Worm (Caenorhabditis elegans) whole organism, L4 larva: ENCODE measurements around the gene str-249.
A peak's percentile ranks its signal among the peaks of the same experiment; 100 is the strongest.

Experiments used
- D1046.2 ChIP-seq: fragments of 200-800 bp; sonication (Bioruptor generic); IDR thresholded peaks from 2 replicates; pipeline ENCODE4 v1.3.6; 2022; ENCODE audit warnings: missing genetic modification characterization, missing compliant biosample characterization
- F10B5.3 ChIP-seq: sonication (generic microtip); optimal IDR thresholded peaks from 2 replicates; lab custom pipeline; 2016; ENCODE audit warnings: mild to moderate bottlenecking, missing genetic modification characterization, missing compliant biosample characterization
- F26F4.8 ChIP-seq: fragments of 200-800 bp; sonication (Bioruptor generic); conservative IDR thresholded peaks from 2 replicates; pipeline ENCODE4 v1.3.6; 2022; ENCODE audit warnings: missing genetic modification characterization, missing compliant biosample characterization
- R02D3.7 ChIP-seq: fragments of 150-350 bp; sonication (generic microtip); optimal IDR thresholded peaks from 3 replicates; lab custom pipeline; 2014; ENCODE audit warnings: missing biosample characterization, missing genetic modification characterization
- T20F7.1 ChIP-seq: fragments of 200-800 bp; sonication (Bioruptor generic); optimal IDR thresholded peaks from 2 replicates; lab custom pipeline; 2018; ENCODE audit warnings: mild to moderate bottlenecking, missing genetic modification characterization, missing compliant biosample characterization
- Y5F2A.4 ChIP-seq: fragments of 200-800 bp; sonication (Bioruptor generic); optimal IDR thresholded peaks from 2 replicates; lab custom pipeline; 2018; ENCODE audit warnings: mild to moderate bottlenecking, missing genetic modification characterization, missing compliant biosample characterization
- Y75B8A.6 ChIP-seq: fragments of 200-800 bp; sonication (Bioruptor generic); IDR thresholded peaks from 2 replicates; pipeline ENCODE4 v1.3.6; 2022; ENCODE audit warnings: missing genetic modification reagents, missing genetic modification characterization, missing compliant biosample characterization
- ZK337.2 ChIP-seq: fragments of 200-800 bp; sonication (Bioruptor generic); IDR thresholded peaks from 2 replicates; pipeline ENCODE4 v1.3.6; 2022; ENCODE audit warnings: missing genetic modification reagents, missing genetic modification characterization, missing compliant biosample characterization
- ZK546.5 ChIP-seq, 2 experiments: sonication (generic microtip); optimal IDR thresholded peaks; 2 replicates each; lab custom pipeline; 2017; ENCODE audit warnings: missing biosample characterization in 2 of 2, missing genetic modification characterization in 2 of 2
- aha-1 ChIP-seq: fragments of 150-350 bp; peaks from one replicate; lab custom pipeline; 2014; ENCODE audit warnings: missing biosample characterization, missing genetic modification characterization
- aly-2 ChIP-seq: sonication (generic microtip); optimal IDR thresholded peaks from 2 replicates; lab custom pipeline; 2018; ENCODE audit warnings: missing biosample characterization, missing genetic modification characterization
- attf-4 ChIP-seq: sonication (generic microtip); optimal IDR thresholded peaks from 3 replicates; lab custom pipeline; 2017; ENCODE audit warnings: missing biosample characterization, missing genetic modification characterization
- daf-12 ChIP-seq: fragments of 150-350 bp; optimal IDR thresholded peaks from 2 replicates; lab custom pipeline; 2014; ENCODE audit warnings: missing biosample characterization, missing genetic modification reagents, missing genetic modification characterization
- daf-16 ChIP-seq, 3 experiments: sonication (generic microtip); optimal IDR thresholded peaks; 2 replicates each; lab custom pipeline; 2016 to 2017; ENCODE audit warnings: missing genetic modification characterization in 3 of 3, missing genetic modification reagents in 3 of 3, mild to moderate bottlenecking in 2 of 3, missing compliant biosample characterization in 2 of 3, missing biosample characterization in 1 of 3, moderate library complexity in 1 of 3
- dmd-6 ChIP-seq: fragments of 200-800 bp; sonication (Bioruptor generic); IDR thresholded peaks from 2 replicates; pipeline ENCODE4 v1.3.6; 2022; ENCODE audit warnings: missing genetic modification reagents, missing genetic modification characterization, missing compliant biosample characterization
- dve-1 ChIP-seq: sonication (generic microtip); optimal IDR thresholded peaks from 2 replicates; lab custom pipeline; 2017; ENCODE audit warnings: antibody characterized with exemption, mild to moderate bottlenecking, missing genetic modification characterization, missing compliant biosample characterization; ENCODE audit not compliant: insufficient read depth
- egl-27 ChIP-seq: sonication (generic microtip); optimal IDR thresholded peaks from 3 replicates; lab custom pipeline; 2017; ENCODE audit warnings: missing biosample characterization, missing genetic modification reagents, missing genetic modification characterization
- fkh-10 ChIP-seq: fragments of 150-350 bp; optimal IDR thresholded peaks from 2 replicates; lab custom pipeline; 2014; ENCODE audit warnings: missing biosample characterization, missing genetic modification reagents, missing genetic modification characterization
- gei-8 ChIP-seq: fragments of 200-800 bp; sonication (Bioruptor generic); optimal IDR thresholded peaks from 2 replicates; lab custom pipeline; 2018; ENCODE audit warnings: mild to moderate bottlenecking, missing genetic modification characterization, missing compliant biosample characterization
- hif-1 ChIP-seq, 2 experiments: sonication (generic microtip); optimal IDR thresholded peaks; 2 replicates each; lab custom pipeline; 2016 to 2017; ENCODE audit warnings: missing compliant biosample characterization in 2 of 2, missing genetic modification characterization in 2 of 2, missing genetic modification reagents in 2 of 2, missing genotype in 2 of 2, mild to moderate bottlenecking in 1 of 2
- hlh-11 ChIP-seq: fragments of 200-800 bp; sonication (Bioruptor generic); optimal IDR thresholded peaks from 2 replicates; lab custom pipeline; 2018; ENCODE audit warnings: mild to moderate bottlenecking, missing genetic modification characterization, missing compliant biosample characterization
- hlh-30 ChIP-seq: sonication (generic microtip); optimal IDR thresholded peaks from 2 replicates; lab custom pipeline; 2017; ENCODE audit warnings: antibody characterized with exemption, mild to moderate bottlenecking, missing genetic modification characterization, missing compliant biosample characterization; ENCODE audit not compliant: insufficient read depth
- lim-7 ChIP-seq: fragments of 200-800 bp; sonication (Bioruptor generic); IDR thresholded peaks from 2 replicates; pipeline ENCODE4 v1.3.6; 2022; ENCODE audit warnings: missing genetic modification characterization, missing compliant biosample characterization
- lin-1 ChIP-seq: fragments of 200-800 bp; sonication (Bioruptor generic); IDR thresholded peaks from 2 replicates; pipeline ENCODE4 v1.3.6; 2022; ENCODE audit warnings: missing genetic modification reagents, missing genetic modification characterization, missing compliant biosample characterization
- lin-13 ChIP-seq: fragments of 150-350 bp; optimal IDR thresholded peaks from 2 replicates; lab custom pipeline; 2014; ENCODE audit warnings: missing biosample characterization, missing genetic modification reagents, missing genetic modification characterization
- lin-15B ChIP-seq: fragments of 150-350 bp; sonication (generic microtip); optimal IDR thresholded peaks from 3 replicates; lab custom pipeline; 2014; ENCODE audit warnings: missing biosample characterization, missing genetic modification characterization
- lin-38 ChIP-seq: fragments of 200-800 bp; sonication (Bioruptor generic); IDR thresholded peaks from 2 replicates; pipeline ENCODE4 v1.3.6; 2022; ENCODE audit warnings: missing genetic modification reagents, missing genetic modification characterization, missing compliant biosample characterization
- mdl-1 ChIP-seq, 2 experiments: fragments of 150-350 bp in 1 of 2; sonication (generic microtip) in 1 of 2; optimal IDR thresholded peaks; 2 replicates each; lab custom pipeline; 2014 to 2017; ENCODE audit warnings: missing biosample characterization in 2 of 2, missing genetic modification characterization in 2 of 2
- mdt-29 ChIP-seq: fragments of 200-800 bp; sonication (Bioruptor generic); IDR thresholded peaks from 2 replicates; pipeline ENCODE4 v1.3.6; 2022; ENCODE audit warnings: missing genetic modification reagents, missing genetic modification characterization, missing compliant biosample characterization
- mep-1 ChIP-seq: fragments of 150-350 bp; sonication (generic microtip); optimal IDR thresholded peaks from 3 replicates; lab custom pipeline; 2014; ENCODE audit warnings: missing biosample characterization, missing genetic modification characterization
- mes-2 ChIP-seq: sonication (generic microtip); optimal IDR thresholded peaks from 2 replicates; lab custom pipeline; 2016; ENCODE audit warnings: missing genotype, mild to moderate bottlenecking, missing genetic modification characterization, missing compliant biosample characterization; ENCODE audit not compliant: poor library complexity, severe bottlenecking
- nhr-10 ChIP-seq: fragments of 150-350 bp; optimal IDR thresholded peaks from 2 replicates; lab custom pipeline; 2014; ENCODE audit warnings: missing biosample characterization, missing genetic modification characterization
- nhr-11 ChIP-seq: fragments of 150-350 bp; optimal IDR thresholded peaks from 2 replicates; lab custom pipeline; 2014; ENCODE audit warnings: missing biosample characterization, missing genetic modification characterization
- nhr-25 ChIP-seq: sonication (generic microtip); optimal IDR thresholded peaks from 2 replicates; lab custom pipeline; 2017; ENCODE audit warnings: missing genetic modification characterization, mild to moderate bottlenecking, missing compliant biosample characterization, antibody characterized with exemption, moderate library complexity, borderline replicate concordance; ENCODE audit not compliant: insufficient read depth
- nhr-28 ChIP-seq: fragments of 150-350 bp; optimal IDR thresholded peaks from 2 replicates; lab custom pipeline; 2014; ENCODE audit warnings: missing biosample characterization, missing genetic modification characterization
- nhr-48 ChIP-seq: sonication (generic microtip); optimal IDR thresholded peaks from 2 replicates; lab custom pipeline; 2016; ENCODE audit warnings: mild to moderate bottlenecking, missing genetic modification characterization, missing compliant biosample characterization
- nhr-6 ChIP-seq: fragments of 150-350 bp; optimal IDR thresholded peaks from 2 replicates; lab custom pipeline; 2014; ENCODE audit warnings: missing biosample characterization, missing genetic modification characterization
- nhr-76 ChIP-seq: fragments of 150-350 bp; optimal IDR thresholded peaks from 2 replicates; lab custom pipeline; 2014; ENCODE audit warnings: missing biosample characterization, missing genetic modification characterization
- pqm-1 ChIP-seq: sonication (generic microtip); optimal IDR thresholded peaks from 2 replicates; lab custom pipeline; 2017; ENCODE audit warnings: missing biosample characterization, missing genetic modification characterization
- sdz-12 ChIP-seq: fragments of 200-800 bp; sonication (Bioruptor generic); optimal IDR thresholded peaks from 2 replicates; lab custom pipeline; 2018; ENCODE audit warnings: mild to moderate bottlenecking, missing genetic modification characterization, missing compliant biosample characterization
- set-16 ChIP-seq: fragments of 200-800 bp; sonication (Bioruptor generic); IDR thresholded peaks from 2 replicates; pipeline ENCODE4 v1.3.6; 2022; ENCODE audit warnings: missing genetic modification reagents, missing genetic modification characterization, missing compliant biosample characterization
- tag-97 ChIP-seq: fragments of 200-800 bp; sonication (Bioruptor generic); IDR thresholded peaks from 2 replicates; pipeline ENCODE4 v1.3.6; 2022; ENCODE audit warnings: missing genetic modification characterization, missing compliant biosample characterization
- unc-62 ChIP-seq, 3 experiments: fragments of 150-350 bp in 1 of 3; sonication (generic microtip); optimal IDR thresholded peaks in 2 of 3; peaks in 1 of 3; 1 replicate in 1 of 3; 2 replicates in 2 of 3; lab custom pipeline; 2014 to 2017; ENCODE audit warnings: missing biosample characterization in 3 of 3, missing genetic modification characterization in 3 of 3, missing genetic modification reagents in 3 of 3, missing genotype in 1 of 3
- zag-1 ChIP-seq: fragments of 150-350 bp; optimal IDR thresholded peaks from 2 replicates; lab custom pipeline; 2014; ENCODE audit warnings: missing biosample characterization, missing genetic modification characterization
- zip-2 ChIP-seq: fragments of 150-350 bp; optimal IDR thresholded peaks from 2 replicates; lab custom pipeline; 2014; ENCODE audit warnings: missing biosample characterization, missing genetic modification characterization
- ztf-11 ChIP-seq: fragments of 150-350 bp; optimal IDR thresholded peaks from 2 replicates; lab custom pipeline; 2014; ENCODE audit warnings: missing biosample characterization, missing genetic modification characterization

str-249 gene

DNA sequence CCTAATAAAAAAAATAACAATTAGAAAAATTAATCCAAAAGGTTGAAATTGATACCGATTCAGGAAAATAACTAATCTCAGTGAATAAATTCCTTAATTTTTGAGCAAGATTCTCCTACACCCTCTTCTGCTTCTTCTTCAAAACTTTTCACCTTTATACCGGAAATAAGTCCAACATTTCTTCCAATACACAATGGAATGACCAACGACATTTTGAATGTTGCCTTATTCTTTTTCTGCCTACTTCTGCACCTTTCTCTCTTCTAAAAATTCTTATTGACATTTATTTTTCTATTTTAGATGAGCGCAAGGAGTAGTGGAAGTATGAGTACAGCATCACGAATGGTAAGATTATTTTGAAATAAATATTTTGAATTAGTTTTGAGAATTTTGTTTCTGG lies 10.2 kb upstream of the str-249 start, which contains the start of gene unc-8 (continued):
- TF ChIP-seq ztf-11 (tag; lab: Kevin White, UChicago), result no peak
- TF ChIP-seq, all 104 proteins: peak for 0

DNA sequence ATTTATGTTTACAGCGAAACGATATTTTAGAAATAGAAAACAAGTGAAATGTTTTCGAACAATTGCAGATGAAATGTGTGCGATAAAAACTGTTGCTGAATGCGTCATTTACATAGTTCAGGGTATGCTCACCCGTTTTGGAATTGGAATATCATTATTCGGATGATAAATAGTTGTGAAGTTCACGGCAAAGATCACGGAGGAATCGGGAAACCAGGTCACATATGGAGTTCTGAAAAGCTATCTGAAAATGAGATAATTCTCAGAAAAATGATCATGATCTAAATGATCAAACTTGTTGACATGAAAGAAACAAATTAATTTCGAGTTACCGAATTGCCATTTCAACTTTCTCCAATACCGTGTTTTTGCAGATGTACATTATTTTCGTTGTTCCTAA lies 9.1 kb upstream of the str-249 start, which contains the start of gene best-16:
best-16 (minus strand) TSS at position 101 of the 400 bp plus-strand sequence.
- no peak for TF ChIP-seq tag-97 (GFP tag; lab: Robert Waterston, UW)
- no peak for TF ChIP-seq Y75B8A.6
- no peak for TF ChIP-seq hif-1 (tag; optimal IDR thresholded peaks at IDR 0.05; lab: Kevin White, UChicago)
- no peak for TF ChIP-seq fkh-10 (GFP tag; lab: Kevin White, UChicago)
- no peak for TF ChIP-seq set-16
- no peak for TF ChIP-seq attf-4 (tag; lab: Kevin White, UChicago)
- TF ChIP-seq R02D3.7, result no peak
- no peak for TF ChIP-seq lin-38
- TF ChIP-seq sdz-12 (GFP tag; lab: Kevin White, UChicago), result no peak
- TF ChIP-seq nhr-11 (tag; lab: Kevin White, UChicago), result no peak
- no peak for TF ChIP-seq F26F4.8
- TF ChIP-seq nhr-48 (tag; lab: Kevin White, UChicago), result no peak
- TF ChIP-seq zag-1 (tag; lab: Kevin White, UChicago), result no peak
- no peak for TF ChIP-seq nhr-6 (tag; lab: Kevin White, UChicago)
- no peak for TF ChIP-seq nhr-28
- no peak for TF ChIP-seq D1046.2 (GFP tag; lab: Robert Waterston, UW)
- no peak for TF ChIP-seq mep-1 (tag; lab: Kevin White, UChicago)

DNA sequence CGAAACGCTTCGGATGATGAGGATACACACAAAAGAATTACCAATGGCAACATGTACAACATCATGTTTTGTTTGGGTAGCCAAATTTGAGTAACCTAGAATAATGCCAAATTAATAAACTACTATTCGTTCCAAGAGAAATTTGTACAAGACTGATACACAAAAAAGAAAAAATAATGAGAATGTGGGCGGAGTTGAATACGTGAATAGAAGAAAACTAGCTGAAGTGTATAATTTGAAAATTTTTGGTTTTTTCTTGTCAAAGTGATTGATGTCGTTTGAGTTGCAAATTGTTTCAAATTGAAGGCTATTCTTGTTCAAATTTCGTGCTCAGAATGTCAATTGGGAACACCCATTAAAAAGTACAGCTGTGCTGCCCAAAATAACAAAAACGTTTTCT lies 5.1 kb upstream of the str-249 start, which contains the start of gene R13A1.5:
R13A1.5 (minus strand) TSS at position 101 of the 400 bp plus-strand sequence.
- TF ChIP-seq zip-2 (no peak), ZK546.5 (tag; optimal IDR thresholded peaks at IDR 0.05; lab: Kevin White, UChicago) (no peak), nhr-76 (tag; lab: Kevin White, UChicago) (no peak), F10B5.3 (tag; lab: Kevin White, UChicago) (no peak), F26F4.8 (no peak), lin-13 (GFP tag; lab: Kevin White, UChicago) (no peak), egl-27 (tag; lab: Kevin White, UChicago) (no peak), mdt-29 (GFP tag; lab: Robert Waterston, UW) (no peak), gei-8 (GFP tag; lab: Kevin White, UChicago) (no peak), nhr-25 (no peak), Y5F2A.4 (GFP tag; lab: Kevin White, UChicago) (no peak), lin-15B (tag; lab: Kevin White, UChicago) (no peak), lin-1 (GFP tag; lab: Robert Waterston, UW) (no peak)

DNA sequence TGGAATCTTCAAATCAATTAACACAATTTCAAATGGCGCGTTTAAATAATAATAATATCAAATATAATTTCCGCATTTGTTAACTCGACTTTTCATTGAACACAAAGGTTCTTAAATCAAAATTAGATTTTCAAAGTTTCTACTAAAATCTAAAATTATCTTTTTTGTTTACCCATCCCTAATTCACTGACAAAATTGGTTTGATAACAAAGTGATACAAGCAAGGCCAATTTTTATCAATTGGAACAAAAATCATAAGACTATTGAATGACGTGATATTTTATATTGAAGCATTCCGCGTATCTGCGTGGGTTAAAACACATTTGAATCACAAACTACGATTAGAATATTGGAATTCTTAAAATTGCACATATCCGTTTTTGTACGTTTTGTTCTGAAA lies 3.8 kb upstream of the str-249 start:
- peak; percentile 81 for TF ChIP-seq hlh-11 (tag; lab: Kevin White, UChicago)
- no peak for TF ChIP-seq ZK546.5 (tag; optimal IDR thresholded peaks at IDR 0.05; lab: Kevin White, UChicago)
- peak; percentile 89 for TF ChIP-seq dve-1
- TF ChIP-seq ZK337.2, result no peak
- no peak for TF ChIP-seq lim-7 (GFP tag; lab: Robert Waterston, UW)
- TF ChIP-seq daf-16 (GFP tag; optimal IDR thresholded peaks at IDR 0.05; lab: Kevin White, UChicago), result peak in 1 of 2 experiments; percentile 36
- TF ChIP-seq daf-16 (tag; optimal IDR thresholded peaks at IDR 0.05; lab: Kevin White, UChicago), result peak; percentile 91
- TF ChIP-seq T20F7.1 (GFP tag; lab: Kevin White, UChicago), result peak; percentile 63
- TF ChIP-seq nhr-48 (tag; lab: Kevin White, UChicago), result peak; percentile 72
- TF ChIP-seq mes-2 (tag; lab: Kevin White, UChicago), result no peak
- TF ChIP-seq aly-2, result no peak
- peak; percentile 80 for TF ChIP-seq aha-1 (tag; lab: Kevin White, UChicago)
- no peak for TF ChIP-seq daf-12 (tag; lab: Kevin White, UChicago)
- TF ChIP-seq nhr-28, result peak; percentile 95
- no peak for TF ChIP-seq attf-4 (tag; lab: Kevin White, UChicago)
- TF ChIP-seq hlh-30, result peak; percentile 67
- no peak for TF ChIP-seq sdz-12 (GFP tag; lab: Kevin White, UChicago)
- TF ChIP-seq mdl-1 (tag; optimal IDR thresholded peaks at IDR 0.05; lab: Kevin White, UChicago), result peak in 1 of 2 experiments; percentile 20
- TF ChIP-seq unc-62 (GFP tag; optimal IDR thresholded peaks at IDR 0.05 in 1 of 2; lab: Kevin White, UChicago), result peak in 1 of 2 experiments; percentile 28
- TF ChIP-seq unc-62 (tag; optimal IDR thresholded peaks at IDR 0.05; lab: Kevin White, UChicago), result no peak
- TF ChIP-seq nhr-10 (tag; lab: Kevin White, UChicago), result peak; percentile 10
- peak; percentile 89 for TF ChIP-seq dmd-6 (GFP tag; lab: Robert Waterston, UW)
- TF ChIP-seq pqm-1 (tag; lab: Kevin White, UChicago), result peak; percentile 93
